Worm (Caenorhabditis elegans) whole organism, L2 larva: ENCODE results near the gene rpl-34.

Experiments used
- C34F6.9 ChIP-seq: fragments of 150-350 bp; optimal IDR thresholded peaks from 2 replicates; lab custom pipeline; 2014; ENCODE audit warnings: missing biosample characterization, missing genetic modification characterization
- F13H6.1 ChIP-seq: sonication (generic microtip); optimal IDR thresholded peaks from 2 replicates; lab custom pipeline; 2016; ENCODE audit warnings: missing genetic modification characterization, missing compliant biosample characterization
- R02D3.7 ChIP-seq: fragments of 150-350 bp; optimal IDR thresholded peaks from 2 replicates; lab custom pipeline; 2014; ENCODE audit warnings: missing biosample characterization, missing genetic modification characterization
- ZK546.5 ChIP-seq: sonication (generic microtip); optimal IDR thresholded peaks from 2 replicates; lab custom pipeline; 2017; ENCODE audit warnings: missing biosample characterization, missing genetic modification characterization
- alr-1 ChIP-seq: fragments of 150-350 bp; optimal IDR thresholded peaks from 2 replicates; lab custom pipeline; 2014; ENCODE audit warnings: missing biosample characterization, missing genetic modification characterization
- aly-2 ChIP-seq: fragments of 150-350 bp; optimal IDR thresholded peaks from 2 replicates; lab custom pipeline; 2014; ENCODE audit warnings: missing biosample characterization, missing genetic modification characterization
- blmp-1 ChIP-seq: sonication (generic microtip); optimal IDR thresholded peaks from 2 replicates; lab custom pipeline; 2017; ENCODE audit warnings: missing genetic modification characterization, mild to moderate bottlenecking, missing compliant biosample characterization, antibody characterized with exemption, moderate library complexity; ENCODE audit not compliant: insufficient read depth
- ceh-82 ChIP-seq: fragments of 150-350 bp; optimal IDR thresholded peaks from 2 replicates; lab custom pipeline; 2014; ENCODE audit warnings: missing biosample characterization, missing genetic modification characterization
- crh-2 ChIP-seq: sonication (generic microtip); optimal IDR thresholded peaks from 2 replicates; lab custom pipeline; 2017; ENCODE audit warnings: missing biosample characterization, missing genetic modification characterization
- dmd-4 ChIP-seq: sonication (generic microtip); optimal IDR thresholded peaks from 2 replicates; lab custom pipeline; 2017; ENCODE audit warnings: missing biosample characterization, missing genetic modification characterization
- egl-27 ChIP-seq: sonication (generic microtip); optimal IDR thresholded peaks from 3 replicates; lab custom pipeline; 2017; ENCODE audit warnings: missing biosample characterization, missing genetic modification reagents, missing genetic modification characterization
- elt-1 ChIP-seq: fragments of 150-350 bp; optimal IDR thresholded peaks from 2 replicates; lab custom pipeline; 2014; ENCODE audit warnings: missing biosample characterization, missing genetic modification characterization
- elt-3 ChIP-seq: sonication (generic microtip); optimal IDR thresholded peaks from 2 replicates; lab custom pipeline; 2017; ENCODE audit warnings: missing biosample characterization, missing genetic modification characterization
- fos-1 ChIP-seq: fragments of 150-350 bp; optimal IDR thresholded peaks from 2 replicates; lab custom pipeline; 2014; ENCODE audit warnings: missing biosample characterization, missing genetic modification characterization
- gmeb-1 ChIP-seq: fragments of 150-350 bp; optimal IDR thresholded peaks from 2 replicates; lab custom pipeline; 2014; ENCODE audit warnings: missing biosample characterization, missing genetic modification characterization
- lin-11 ChIP-seq: fragments of 150-350 bp; sonication (generic microtip); optimal IDR thresholded peaks from 2 replicates; lab custom pipeline; 2014; ENCODE audit warnings: missing biosample characterization, missing genetic modification characterization, inconsistent platforms, mixed read lengths
- lin-13 ChIP-seq: fragments of 150-350 bp; optimal IDR thresholded peaks from 2 replicates; lab custom pipeline; 2014; ENCODE audit warnings: missing biosample characterization, missing genetic modification reagents, missing genetic modification characterization
- lin-39 ChIP-seq: fragments of 150-350 bp; optimal IDR thresholded peaks from 2 replicates; lab custom pipeline; 2014; ENCODE audit warnings: missing biosample characterization, missing genetic modification reagents, missing genetic modification characterization
- lsy-2 ChIP-seq, 2 experiments: fragments of 150-350 bp in 1 of 2; sonication (generic microtip) in 1 of 2; optimal IDR thresholded peaks; 2 replicates each; lab custom pipeline; 2014 to 2017; ENCODE audit warnings: missing biosample characterization in 2 of 2, missing genetic modification characterization in 2 of 2
- mab-5 ChIP-seq: fragments of 150-350 bp; optimal IDR thresholded peaks from 2 replicates; lab custom pipeline; 2014; ENCODE audit warnings: missing biosample characterization, missing genetic modification characterization
- mbf-1 ChIP-seq: sonication (generic microtip); optimal IDR thresholded peaks from 2 replicates; lab custom pipeline; 2017; ENCODE audit warnings: missing biosample characterization, missing genetic modification characterization
- mdl-1 ChIP-seq, 2 experiments: fragments of 150-350 bp in 1 of 2; sonication (generic microtip) in 1 of 2; optimal IDR thresholded peaks; 2 replicates each; lab custom pipeline; 2017; ENCODE audit warnings: missing biosample characterization in 2 of 2, missing genetic modification characterization in 2 of 2
- nhr-11 ChIP-seq: fragments of 150-350 bp; optimal IDR thresholded peaks from 2 replicates; lab custom pipeline; 2014; ENCODE audit warnings: missing biosample characterization, missing genetic modification characterization
- nhr-12 ChIP-seq: fragments of 150-350 bp; optimal IDR thresholded peaks from 2 replicates; lab custom pipeline; 2014; ENCODE audit warnings: missing biosample characterization, missing genetic modification characterization
- nhr-129 ChIP-seq: fragments of 150-350 bp; optimal IDR thresholded peaks from 2 replicates; lab custom pipeline; 2014; ENCODE audit warnings: missing biosample characterization, missing genetic modification characterization
- nhr-21 ChIP-seq: fragments of 150-350 bp; optimal IDR thresholded peaks from 2 replicates; lab custom pipeline; 2014; ENCODE audit warnings: missing biosample characterization, missing genetic modification characterization
- nhr-237 ChIP-seq: fragments of 150-350 bp; optimal IDR thresholded peaks from 2 replicates; lab custom pipeline; 2014; ENCODE audit warnings: missing biosample characterization, missing genetic modification characterization
- nhr-25 ChIP-seq: fragments of 150-350 bp; sonication (generic microtip); optimal IDR thresholded peaks from 3 replicates; lab custom pipeline; 2014; ENCODE audit warnings: missing biosample characterization, missing genetic modification characterization
- nhr-6 ChIP-seq: fragments of 150-350 bp; optimal IDR thresholded peaks from 2 replicates; lab custom pipeline; 2014; ENCODE audit warnings: missing biosample characterization, missing genetic modification characterization
- nhr-77 ChIP-seq: fragments of 150-350 bp; optimal IDR thresholded peaks from 2 replicates; lab custom pipeline; 2014; ENCODE audit warnings: missing biosample characterization, missing genetic modification characterization
- peb-1 ChIP-seq: fragments of 150-350 bp; optimal IDR thresholded peaks from 2 replicates; lab custom pipeline; 2014; ENCODE audit warnings: missing biosample characterization, missing genetic modification characterization
- sem-4 ChIP-seq: fragments of 150-350 bp; optimal IDR thresholded peaks from 2 replicates; lab custom pipeline; 2014; ENCODE audit warnings: missing biosample characterization, missing genetic modification reagents, missing genetic modification characterization
- skn-1 ChIP-seq: sonication (generic microtip); optimal IDR thresholded peaks from 2 replicates; lab custom pipeline; 2017; ENCODE audit warnings: missing biosample characterization, missing genetic modification characterization
- sma-3 ChIP-seq: sonication (generic microtip); optimal IDR thresholded peaks from 2 replicates; lab custom pipeline; 2016; ENCODE audit warnings: missing genetic modification reagents, missing genetic modification characterization, missing compliant biosample characterization
- sma-9 ChIP-seq, 2 experiments: fragments of 150-350 bp in 1 of 2; sonication (generic microtip) in 1 of 2; optimal IDR thresholded peaks; 2 replicates each; lab custom pipeline; 2014 to 2016; ENCODE audit warnings: missing genetic modification characterization in 2 of 2, mild to moderate bottlenecking in 1 of 2, missing biosample characterization in 1 of 2, missing compliant biosample characterization in 1 of 2, missing genetic modification reagents in 1 of 2, moderate library complexity in 1 of 2
- snpc-4 ChIP-seq: fragments of 150-350 bp; optimal IDR thresholded peaks from 2 replicates; lab custom pipeline; 2014; ENCODE audit warnings: missing biosample characterization, missing genetic modification characterization
- unc-55 ChIP-seq: fragments of 150-350 bp; sonication (generic microtip); optimal IDR thresholded peaks from 3 replicates; lab custom pipeline; 2014; ENCODE audit warnings: missing biosample characterization, missing genetic modification reagents, missing genetic modification characterization
- zag-1 ChIP-seq: fragments of 150-350 bp; optimal IDR thresholded peaks from 2 replicates; lab custom pipeline; 2014; ENCODE audit warnings: missing biosample characterization, missing genetic modification characterization
- ztf-1 ChIP-seq: fragments of 200-800 bp; sonication (Bioruptor generic); conservative IDR thresholded peaks from 2 replicates; pipeline ENCODE4 v1.3.6; 2022; ENCODE audit warnings: missing genetic modification characterization, missing compliant biosample characterization
- ztf-11 ChIP-seq: sonication (generic microtip); optimal IDR thresholded peaks from 2 replicates; lab custom pipeline; 2017; ENCODE audit warnings: missing biosample characterization, missing genetic modification characterization
- ztf-4 ChIP-seq: fragments of 150-350 bp; optimal IDR thresholded peaks from 2 replicates; lab custom pipeline; 2014; ENCODE audit warnings: missing biosample characterization, missing genetic modification characterization

rpl-34 gene

DNA sequence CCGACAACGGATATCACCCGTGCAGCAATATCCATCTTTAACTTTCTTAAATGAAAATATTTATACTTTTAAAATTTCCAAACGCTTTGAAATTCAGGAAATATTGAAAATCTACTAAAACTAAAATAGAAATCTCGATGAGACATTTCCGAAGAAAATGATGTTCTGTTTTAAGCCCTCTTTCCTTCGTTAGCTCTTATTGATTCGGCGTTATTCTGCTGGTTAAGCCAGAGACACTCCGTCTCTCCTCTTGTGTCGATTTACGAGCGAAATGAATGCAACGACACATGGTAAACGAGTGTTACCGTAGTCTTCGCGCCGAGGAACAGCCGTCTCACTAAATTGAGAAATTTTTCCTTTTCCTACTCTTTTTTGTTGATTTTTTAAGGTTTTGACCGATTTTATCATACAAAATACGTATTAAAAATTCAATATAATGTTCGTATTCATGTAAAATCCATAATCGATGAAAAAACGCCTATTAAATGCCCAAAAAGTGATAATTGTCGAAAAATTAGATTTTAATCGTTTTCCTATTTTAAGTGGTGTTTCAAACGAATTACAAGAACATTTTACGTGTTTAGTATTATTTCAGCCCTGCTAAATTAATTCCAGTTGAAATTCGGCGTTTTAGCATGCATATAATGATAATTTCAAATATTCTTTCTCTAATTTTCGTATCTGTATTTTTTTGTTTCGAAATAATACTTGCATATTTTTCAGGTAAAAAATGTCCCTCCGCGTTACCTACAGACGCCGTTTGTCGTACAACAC lies at the start of gene rpl-34, which contains the start of gene ppm-1.H:
Gene rpl-34 (plus strand): TSS at position 724 of the 774 bp plus-strand sequence.
Gene ppm-1.H (minus strand): TSS at position 51 of the 774 bp plus-strand sequence.
- TF ChIP-seq nhr-12 (no peak), dmd-4 (tag; lab: Kevin White, UChicago) (no peak), F13H6.1 (peak; percentile 23), nhr-11 (tag; lab: Kevin White, UChicago) (no peak), sma-9 (GFP tag; optimal IDR thresholded peaks at IDR 0.05; lab: Kevin White, UChicago) (peak; percentile 51), sma-9 (tag; optimal IDR thresholded peaks at IDR 0.05; lab: Kevin White, UChicago) (no peak), zag-1 (tag; lab: Kevin White, UChicago) (peak; percentile 4), mab-5 (tag; lab: Kevin White, UChicago) (no peak), mbf-1 (tag; lab: Kevin White, UChicago) (no peak), nhr-237 (tag; lab: Kevin White, UChicago) (no peak), elt-1 (no peak), ZK546.5 (tag; lab: Kevin White, UChicago) (no peak), aly-2 (tag; lab: Kevin White, UChicago) (no peak), lsy-2 (tag; optimal IDR thresholded peaks at IDR 0.05; lab: Kevin White, UChicago) (peak; percentile 89 to 98), lin-13 (GFP tag; lab: Kevin White, UChicago) (peak; percentile 71), ztf-4 (tag; lab: Kevin White, UChicago) (peak; percentile 17), nhr-6 (tag; lab: Kevin White, UChicago) (no peak), C34F6.9 (peak; percentile 74), nhr-77 (no peak), egl-27 (tag; lab: Kevin White, UChicago) (peak; percentile 10), nhr-21 (peak; percentile 22), gmeb-1 (tag; lab: Kevin White, UChicago) (peak; percentile 42), nhr-25 (tag; lab: Kevin White, UChicago) (no peak), unc-55 (GFP tag; lab: Kevin White, UChicago) (peak; percentile 95), R02D3.7 (tag; lab: Kevin White, UChicago) (peak; percentile 45), sma-3 (GFP tag; lab: Kevin White, UChicago) (no peak), blmp-1 (tag; lab: Kevin White, UChicago) (no peak), ztf-1 (no peak), peb-1 (tag; lab: Kevin White, UChicago) (no peak), sem-4 (peak; percentile 18), nhr-129 (peak; percentile 98), skn-1 (no peak), fos-1 (tag; lab: Kevin White, UChicago) (peak; percentile 43), lin-11 (tag; lab: Kevin White, UChicago) (peak; percentile 59), snpc-4 (tag; lab: Kevin White, UChicago) (peak; percentile 40), crh-2 (peak; percentile 74)

DNA sequence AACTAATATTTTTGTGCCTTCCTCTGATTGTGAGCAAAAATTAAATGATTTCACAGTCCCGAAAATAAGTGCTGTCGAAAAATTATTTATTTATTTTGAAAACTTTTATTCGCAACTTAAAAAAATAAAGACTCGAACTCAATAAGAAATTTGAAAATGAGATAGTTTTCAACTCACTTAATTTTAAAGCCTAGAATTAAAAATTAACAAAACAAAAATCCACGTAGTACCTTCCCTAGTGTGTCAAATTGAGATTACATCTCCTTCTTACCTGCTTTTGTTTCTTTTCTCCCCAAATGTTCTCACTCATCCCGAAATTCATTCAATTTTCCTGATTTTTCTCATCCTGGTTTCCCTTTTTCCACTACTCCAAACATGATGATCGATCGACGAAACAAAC lies 49.5 kb upstream of the rpl-34 start, which contains the start of gene F35G2.5:
Gene F35G2.5 (plus strand): TSS at position 301 of the 400 bp plus-strand sequence.
- TF ChIP-seq nhr-77 (no peak), ztf-4 (tag; lab: Kevin White, UChicago) (no peak), gmeb-1 (tag; lab: Kevin White, UChicago) (no peak), alr-1 (tag; lab: Kevin White, UChicago) (no peak), skn-1 (no peak), R02D3.7 (tag; lab: Kevin White, UChicago) (no peak), lin-39 (tag; lab: Kevin White, UChicago) (no peak), elt-3 (tag; lab: Kevin White, UChicago) (no peak), sma-3 (GFP tag; lab: Kevin White, UChicago) (no peak), ceh-82 (tag; lab: Kevin White, UChicago) (no peak), nhr-6 (tag; lab: Kevin White, UChicago) (no peak), ZK546.5 (tag; lab: Kevin White, UChicago) (no peak), mbf-1 (tag; lab: Kevin White, UChicago) (no peak), sma-9 (GFP tag; optimal IDR thresholded peaks at IDR 0.05; lab: Kevin White, UChicago) (no peak), sma-9 (tag; optimal IDR thresholded peaks at IDR 0.05; lab: Kevin White, UChicago) (no peak), nhr-129 (no peak), sem-4 (no peak), aly-2 (tag; lab: Kevin White, UChicago) (no peak), mdl-1 (tag; optimal IDR thresholded peaks at IDR 0.05; lab: Kevin White, UChicago) (no peak), blmp-1 (tag; lab: Kevin White, UChicago) (no peak), ztf-11 (tag; lab: Kevin White, UChicago) (no peak)
